Worm (Caenorhabditis elegans) whole organism, L2 larva: ENCODE measurements around the gene C17B7.9.

Source experiments
- F13H6.1 ChIP-seq: sonication (generic microtip); optimal IDR thresholded peaks from 2 replicates; lab custom pipeline; 2016; ENCODE audit warnings: missing genetic modification characterization, missing compliant biosample characterization
- R02D3.7 ChIP-seq: fragments of 150-350 bp; optimal IDR thresholded peaks from 2 replicates; lab custom pipeline; 2014; ENCODE audit warnings: missing biosample characterization, missing genetic modification characterization
- ZK546.5 ChIP-seq: sonication (generic microtip); optimal IDR thresholded peaks from 2 replicates; lab custom pipeline; 2017; ENCODE audit warnings: missing biosample characterization, missing genetic modification characterization
- alr-1 ChIP-seq: fragments of 150-350 bp; optimal IDR thresholded peaks from 2 replicates; lab custom pipeline; 2014; ENCODE audit warnings: missing biosample characterization, missing genetic modification characterization
- blmp-1 ChIP-seq: sonication (generic microtip); optimal IDR thresholded peaks from 2 replicates; lab custom pipeline; 2017; ENCODE audit warnings: missing genetic modification characterization, mild to moderate bottlenecking, missing compliant biosample characterization, antibody characterized with exemption, moderate library complexity; ENCODE audit not compliant: insufficient read depth
- ceh-82 ChIP-seq: fragments of 150-350 bp; optimal IDR thresholded peaks from 2 replicates; lab custom pipeline; 2014; ENCODE audit warnings: missing biosample characterization, missing genetic modification characterization
- egl-27 ChIP-seq: sonication (generic microtip); optimal IDR thresholded peaks from 3 replicates; lab custom pipeline; 2017; ENCODE audit warnings: missing biosample characterization, missing genetic modification reagents, missing genetic modification characterization
- elt-1 ChIP-seq: fragments of 150-350 bp; optimal IDR thresholded peaks from 2 replicates; lab custom pipeline; 2014; ENCODE audit warnings: missing biosample characterization, missing genetic modification characterization
- lin-11 ChIP-seq: fragments of 150-350 bp; sonication (generic microtip); optimal IDR thresholded peaks from 2 replicates; lab custom pipeline; 2014; ENCODE audit warnings: missing biosample characterization, missing genetic modification characterization, inconsistent platforms, mixed read lengths
- lin-13 ChIP-seq: fragments of 150-350 bp; optimal IDR thresholded peaks from 2 replicates; lab custom pipeline; 2014; ENCODE audit warnings: missing biosample characterization, missing genetic modification reagents, missing genetic modification characterization
- lin-39 ChIP-seq: fragments of 150-350 bp; optimal IDR thresholded peaks from 2 replicates; lab custom pipeline; 2014; ENCODE audit warnings: missing biosample characterization, missing genetic modification reagents, missing genetic modification characterization
- lsy-2 ChIP-seq, 2 experiments: fragments of 150-350 bp in 1 of 2; sonication (generic microtip) in 1 of 2; optimal IDR thresholded peaks; 2 replicates each; lab custom pipeline; 2014 to 2017; ENCODE audit warnings: missing biosample characterization in 2 of 2, missing genetic modification characterization in 2 of 2
- mbf-1 ChIP-seq: sonication (generic microtip); optimal IDR thresholded peaks from 2 replicates; lab custom pipeline; 2017; ENCODE audit warnings: missing biosample characterization, missing genetic modification characterization
- mdl-1 ChIP-seq, 2 experiments: fragments of 150-350 bp in 1 of 2; sonication (generic microtip) in 1 of 2; optimal IDR thresholded peaks; 2 replicates each; lab custom pipeline; 2017; ENCODE audit warnings: missing biosample characterization in 2 of 2, missing genetic modification characterization in 2 of 2
- nhr-10 ChIP-seq: sonication (generic microtip); optimal IDR thresholded peaks from 2 replicates; lab custom pipeline; 2017; ENCODE audit warnings: missing biosample characterization, missing genetic modification characterization
- nhr-11 ChIP-seq: fragments of 150-350 bp; optimal IDR thresholded peaks from 2 replicates; lab custom pipeline; 2014; ENCODE audit warnings: missing biosample characterization, missing genetic modification characterization
- nhr-129 ChIP-seq: fragments of 150-350 bp; optimal IDR thresholded peaks from 2 replicates; lab custom pipeline; 2014; ENCODE audit warnings: missing biosample characterization, missing genetic modification characterization
- nhr-23 ChIP-seq: fragments of 150-350 bp; optimal IDR thresholded peaks from 2 replicates; lab custom pipeline; 2014; ENCODE audit warnings: missing biosample characterization, missing genetic modification reagents, missing genetic modification characterization
- nhr-237 ChIP-seq: fragments of 150-350 bp; optimal IDR thresholded peaks from 2 replicates; lab custom pipeline; 2014; ENCODE audit warnings: missing biosample characterization, missing genetic modification characterization
- nhr-25 ChIP-seq: fragments of 150-350 bp; sonication (generic microtip); optimal IDR thresholded peaks from 3 replicates; lab custom pipeline; 2014; ENCODE audit warnings: missing biosample characterization, missing genetic modification characterization
- nhr-77 ChIP-seq: fragments of 150-350 bp; optimal IDR thresholded peaks from 2 replicates; lab custom pipeline; 2014; ENCODE audit warnings: missing biosample characterization, missing genetic modification characterization
- peb-1 ChIP-seq: fragments of 150-350 bp; optimal IDR thresholded peaks from 2 replicates; lab custom pipeline; 2014; ENCODE audit warnings: missing biosample characterization, missing genetic modification characterization
- sem-4 ChIP-seq: fragments of 150-350 bp; optimal IDR thresholded peaks from 2 replicates; lab custom pipeline; 2014; ENCODE audit warnings: missing biosample characterization, missing genetic modification reagents, missing genetic modification characterization
- skn-1 ChIP-seq: sonication (generic microtip); optimal IDR thresholded peaks from 2 replicates; lab custom pipeline; 2017; ENCODE audit warnings: missing biosample characterization, missing genetic modification characterization
- sma-9 ChIP-seq, 2 experiments: fragments of 150-350 bp in 1 of 2; sonication (generic microtip) in 1 of 2; optimal IDR thresholded peaks; 2 replicates each; lab custom pipeline; 2014 to 2016; ENCODE audit warnings: missing genetic modification characterization in 2 of 2, mild to moderate bottlenecking in 1 of 2, missing biosample characterization in 1 of 2, missing compliant biosample characterization in 1 of 2, missing genetic modification reagents in 1 of 2, moderate library complexity in 1 of 2
- snpc-4 ChIP-seq: fragments of 150-350 bp; optimal IDR thresholded peaks from 2 replicates; lab custom pipeline; 2014; ENCODE audit warnings: missing biosample characterization, missing genetic modification characterization
- unc-55 ChIP-seq: fragments of 150-350 bp; sonication (generic microtip); optimal IDR thresholded peaks from 3 replicates; lab custom pipeline; 2014; ENCODE audit warnings: missing biosample characterization, missing genetic modification reagents, missing genetic modification characterization
- unc-62 ChIP-seq: fragments of 150-350 bp; optimal IDR thresholded peaks from 2 replicates; lab custom pipeline; 2014; ENCODE audit warnings: missing biosample characterization, missing genetic modification reagents, missing genetic modification characterization
- zag-1 ChIP-seq: fragments of 150-350 bp; optimal IDR thresholded peaks from 2 replicates; lab custom pipeline; 2014; ENCODE audit warnings: missing biosample characterization, missing genetic modification characterization
- ztf-1 ChIP-seq: fragments of 200-800 bp; sonication (Bioruptor generic); conservative IDR thresholded peaks from 2 replicates; pipeline ENCODE4 v1.3.6; 2022; ENCODE audit warnings: missing genetic modification characterization, missing compliant biosample characterization
- ztf-11 ChIP-seq: sonication (generic microtip); optimal IDR thresholded peaks from 2 replicates; lab custom pipeline; 2017; ENCODE audit warnings: missing biosample characterization, missing genetic modification characterization

Gene C17B7.9

DNA sequence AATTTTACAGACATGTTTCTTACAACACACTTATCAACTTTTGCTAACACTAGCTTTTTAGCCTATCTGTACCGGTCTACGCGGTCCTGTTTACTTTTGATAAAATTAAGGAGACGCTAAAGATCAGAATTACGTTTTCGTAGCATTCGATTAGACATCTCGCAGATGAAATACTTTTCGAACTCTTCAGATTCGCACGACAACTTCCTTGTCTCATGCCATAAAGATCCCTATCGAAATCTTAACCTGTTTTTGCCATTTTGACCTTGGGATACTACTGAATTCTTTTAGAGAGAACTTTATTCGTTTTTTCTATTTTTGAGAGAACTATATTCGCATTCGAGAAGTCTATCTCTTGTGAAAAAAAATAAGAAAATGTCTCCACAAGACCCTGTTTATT lies 1.4 kb upstream of the C17B7.9 start, which contains the start of gene C17B7.5:
TSS of gene C17B7.5 (plus strand) at position 301 of the 400 bp plus-strand sequence.
- TF ChIP-seq R02D3.7, result no peak
- no peak for TF ChIP-seq nhr-25 (tag; lab: Kevin White, UChicago)
- TF ChIP-seq lin-11 (tag; lab: Kevin White, UChicago), result no peak
- no peak for TF ChIP-seq nhr-10 (tag; lab: Kevin White, UChicago)
- no peak for TF ChIP-seq nhr-129 (tag; lab: Kevin White, UChicago)
- TF ChIP-seq skn-1 (tag; lab: Kevin White, UChicago), result no peak

DNA sequence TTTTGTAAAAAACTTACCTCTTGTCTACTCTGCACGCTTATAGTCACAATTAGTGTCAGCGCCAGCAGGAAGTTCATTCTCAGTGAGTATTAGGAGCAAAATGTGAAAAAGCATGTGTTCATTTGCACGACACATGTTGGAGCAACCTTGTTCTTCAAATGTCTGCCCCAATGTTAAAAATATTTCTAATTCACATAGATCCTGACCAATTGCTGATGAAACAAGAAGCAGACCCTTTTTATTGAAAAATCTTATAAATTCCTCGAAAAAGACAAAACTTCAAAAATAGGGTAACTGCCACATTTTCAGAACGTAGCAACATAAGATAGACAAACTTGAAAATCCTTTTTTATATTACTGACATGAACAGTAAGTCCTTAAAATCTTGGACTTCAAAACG lies 7.7 kb downstream of the C17B7.9 start, which contains the start of gene C17B7.8:
TSS of gene C17B7.8 (minus strand) at position 101 of the 400 bp plus-strand sequence.
- TF ChIP-seq nhr-10 (tag; lab: Kevin White, UChicago), result no peak

ce11 chrV:3320432-3320831 lies 11.5 kb downstream of the C17B7.9 start, which contains the start of gene C17B7.14:
TSS of gene C17B7.14 (minus strand) at chrV:3320532.
- TF ChIP-seq snpc-4 (tag; lab: Kevin White, UChicago), result no peak
- no peak for TF ChIP-seq blmp-1 (tag; lab: Kevin White, UChicago)
- no peak for TF ChIP-seq nhr-23 (tag; lab: Kevin White, UChicago)
- no peak for TF ChIP-seq mdl-1 (tag; optimal IDR thresholded peaks at IDR 0.05; lab: Kevin White, UChicago)
- no peak for TF ChIP-seq unc-62 (GFP tag; lab: Kevin White, UChicago)
- TF ChIP-seq elt-1 (tag; lab: Kevin White, UChicago), result no peak
- no peak for TF ChIP-seq ZK546.5 (tag; lab: Kevin White, UChicago)
- no peak for TF ChIP-seq zag-1 (tag; lab: Kevin White, UChicago)
- TF ChIP-seq nhr-237, result no peak
- no peak for TF ChIP-seq alr-1 (tag; lab: Kevin White, UChicago)
- no peak for TF ChIP-seq ztf-11 (tag; lab: Kevin White, UChicago)
- TF ChIP-seq lin-13 (GFP tag; lab: Kevin White, UChicago), result no peak
- no peak for TF ChIP-seq peb-1 (tag; lab: Kevin White, UChicago)
- no peak for TF ChIP-seq nhr-77

DNA sequence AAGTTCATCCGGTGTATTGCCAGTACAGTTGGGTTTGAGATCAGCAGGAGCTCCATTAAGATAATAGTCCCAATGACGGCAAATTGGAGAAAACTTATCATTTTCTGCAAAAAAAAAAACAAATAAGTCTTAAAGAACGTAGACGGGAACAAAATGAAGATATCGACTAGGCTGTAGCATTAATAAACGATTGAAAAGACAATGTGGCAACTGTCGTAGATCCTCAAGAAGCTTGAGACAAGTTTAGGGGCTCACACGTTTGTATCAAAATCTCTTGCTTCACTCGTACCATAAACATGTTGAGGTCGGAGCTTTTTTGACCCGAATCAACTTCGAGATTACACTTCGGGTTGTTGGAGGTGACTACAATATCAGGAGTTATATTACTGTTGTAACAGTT lies 11.9 kb downstream of the C17B7.9 start, which contains the start of gene F35F10.14:
TSS of gene F35F10.14 (minus strand) at position 101 of the 400 bp plus-strand sequence.
- TF ChIP-seq lin-39 (tag; lab: Kevin White, UChicago) (no peak), blmp-1 (tag; lab: Kevin White, UChicago) (no peak), ztf-1 (GFP tag; lab: Robert Waterston, UW) (no peak), lin-11 (tag; lab: Kevin White, UChicago) (no peak), unc-62 (GFP tag; lab: Kevin White, UChicago) (no peak), mbf-1 (tag; lab: Kevin White, UChicago) (no peak), ZK546.5 (tag; lab: Kevin White, UChicago) (no peak)

DNA sequence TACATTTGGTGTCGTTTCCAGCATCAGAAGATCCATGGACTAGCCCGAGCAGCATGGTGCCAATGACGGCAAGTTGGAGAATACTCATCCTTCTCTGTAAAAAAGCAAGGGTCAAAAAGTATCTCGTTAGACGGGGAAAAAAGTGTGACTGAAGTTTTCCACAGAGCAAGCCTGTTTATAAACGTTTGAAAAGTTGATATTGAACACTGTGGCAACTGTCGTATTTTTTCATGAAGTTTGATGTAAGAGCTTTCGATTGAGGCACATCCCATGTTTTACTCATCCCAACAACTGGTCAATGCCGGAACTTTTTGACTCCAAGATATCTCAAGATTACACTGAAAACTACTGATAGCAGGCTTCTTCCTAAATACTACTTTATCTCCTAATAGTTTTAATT lies 12.9 kb downstream of the C17B7.9 start, which contains the start of gene F35F10.13:
TSS of gene F35F10.13 (minus strand) at position 101 of the 400 bp plus-strand sequence.
- no peak for TF ChIP-seq mdl-1 (tag; optimal IDR thresholded peaks at IDR 0.05; lab: Kevin White, UChicago)
- TF ChIP-seq ceh-82, result no peak
- no peak for TF ChIP-seq lsy-2 (tag; optimal IDR thresholded peaks at IDR 0.05; lab: Kevin White, UChicago)
- TF ChIP-seq F13H6.1 (tag; lab: Kevin White, UChicago), result no peak
- TF ChIP-seq unc-55 (GFP tag; lab: Kevin White, UChicago), result no peak
- no peak for TF ChIP-seq sem-4 (tag; lab: Kevin White, UChicago)
- no peak for TF ChIP-seq ztf-1 (GFP tag; lab: Robert Waterston, UW)
- no peak for TF ChIP-seq snpc-4 (tag; lab: Kevin White, UChicago)
- TF ChIP-seq egl-27, result no peak
- TF ChIP-seq elt-1 (tag; lab: Kevin White, UChicago), result no peak
- TF ChIP-seq nhr-77, result no peak

- TF ChIP-seq sma-9 (GFP tag; optimal IDR thresholded peaks at IDR 0.05; lab: Kevin White, UChicago), result peak; percentile 70
- no peak for TF ChIP-seq sma-9 (tag; optimal IDR thresholded peaks at IDR 0.05; lab: Kevin White, UChicago)
- no peak for TF ChIP-seq nhr-11 (tag; lab: Kevin White, UChicago)
Measured at ce11 chrV:3316108-3316507, 15.8 kb downstream of the C17B7.9 start, which contains the start of gene F35F10.1. TSS of gene F35F10.1 (plus strand) at chrV:3316307.
